Worm (Caenorhabditis elegans): ENCODE results near the gene qua-1.

- TF ChIP-seq mdl-1 (tag; optimal IDR thresholded peaks at IDR 0.05) = no peak
- no peak for TF ChIP-seq lin-13 (GFP tag; optimal IDR thresholded peaks at IDR 0.05)
- no peak for TF ChIP-seq ceh-90 (tag; optimal IDR thresholded peaks at IDR 0.05)
- TF ChIP-seq aha-1 (tag; optimal IDR thresholded peaks at IDR 0.05) = no peak
- TF ChIP-seq unc-62 (GFP tag; optimal IDR thresholded peaks at IDR 0.05) = no peak
- no peak for TF ChIP-seq ama-1 (optimal IDR thresholded peaks at IDR 0.05)
- TF ChIP-seq nhr-237 (tag; optimal IDR thresholded peaks at IDR 0.05) = no peak
- no peak for TF ChIP-seq zag-1 (tag; optimal IDR thresholded peaks at IDR 0.05)
- TF ChIP-seq xbp-1 (tag; optimal IDR thresholded peaks at IDR 0.05) = no peak
- TF ChIP-seq nhr-71 (tag; optimal IDR thresholded peaks at IDR 0.05) = no peak
- no peak for TF ChIP-seq snpc-4 (tag; optimal IDR thresholded peaks at IDR 0.05)
- no peak for TF ChIP-seq tbx-2 (tag; optimal IDR thresholded peaks at IDR 0.05)
- TF ChIP-seq nhr-47 (tag; optimal IDR thresholded peaks at IDR 0.05) = no peak
Measured at ce11 chrII:8209476-8209875, 10.9 kb downstream of the qua-1 start, which contains the start of gene M110.8.
